Fruit fly (Drosophila melanogaster): ENCODE results near the gene TBC1D23.

Gene TBC1D23

dm6 chr2L:1142730-1143281 lies 13.7 kb downstream of the TBC1D23 start, which contains the start of gene MFS3 (continued):
- peak; percentile 31 for TF ChIP-seq Hand (GFP tag; optimal IDR thresholded peaks at IDR 0.05)
- 0 out of 2 replicates have a peak, but pooled peaks have one; percentile 3 for TF ChIP-seq CG42726 (GFP tag; IDR thresholded peaks at IDR 0.05; ENCODE audit: partially characterized antibody)
- TF ChIP-seq sug (tag; optimal IDR thresholded peaks at IDR 0.05) = peak; percentile 36
- no peak for TF ChIP-seq Lhr (GFP tag; optimal IDR thresholded peaks at IDR 0.05)
- TF ChIP-seq CG11560 (tag; IDR thresholded peaks at IDR 0.05) = no peak
- TF ChIP-seq Oaz (GFP tag; IDR thresholded peaks at IDR 0.05) = no peak
- TF ChIP-seq Kr (GFP tag; optimal IDR thresholded peaks at IDR 0.05) = no peak
- TF ChIP-seq sens (GFP tag) = peak; percentile 57
- no peak for TF ChIP-seq hb (GFP tag; IDR thresholded peaks at IDR 0.05; ENCODE audit: partially characterized antibody)
- no peak for TF ChIP-seq CG15479 (GFP tag; optimal IDR thresholded peaks at IDR 0.05)
- TF ChIP-seq Trl (optimal IDR thresholded peaks at IDR 0.05) = peak in 1 of 2 experiments; percentile 3
- TF ChIP-seq Trl (GFP tag; optimal IDR thresholded peaks at IDR 0.05) = no peak
- TF ChIP-seq CG6175 (GFP tag; IDR thresholded peaks at IDR 0.05) = peak; percentile 88; the same call in 2 of the 3 replicates
- peak; percentile 2 for TF ChIP-seq CG13775 (GFP tag; optimal IDR thresholded peaks at IDR 0.05)
- TF ChIP-seq chinmo (GFP tag; IDR thresholded peaks at IDR 0.05; ENCODE audit: partially characterized antibody) = peak; percentile 95
- TF ChIP-seq Fer3 (tag; optimal IDR thresholded peaks at IDR 0.05) = no peak
- TF ChIP-seq nom (GFP tag; optimal IDR thresholded peaks at IDR 0.05) = peak; percentile 37
- no peak for TF ChIP-seq inv (GFP tag; IDR thresholded peaks at IDR 0.05; ENCODE audit: partially characterized antibody)
- no peak for TF ChIP-seq CG11456 (GFP tag; IDR thresholded peaks at IDR 0.05)
- TF ChIP-seq E2f2 (GFP tag; IDR thresholded peaks at IDR 0.05) = peak; percentile 76
- no peak for TF ChIP-seq Hr78 (GFP tag; optimal IDR thresholded peaks at IDR 0.05)
- TF ChIP-seq CG15696 (tag; optimal IDR thresholded peaks at IDR 0.05) = no peak
- no peak for TF ChIP-seq CG7357 (GFP tag; IDR thresholded peaks at IDR 0.05)
- TF ChIP-seq stwl (tag; optimal IDR thresholded peaks at IDR 0.05) = peak; percentile 54
- 0 out of 3 replicates have a peak, but pooled peaks have one; percentile 4 for TF ChIP-seq C15 (GFP tag; IDR thresholded peaks at IDR 0.05)
- no peak for TF ChIP-seq ranshi (GFP tag; IDR thresholded peaks at IDR 0.05)
- no peak for TF ChIP-seq CG14441 (GFP tag; IDR thresholded peaks at IDR 0.05)
- peak; percentile 98 for TF ChIP-seq Deaf1 (tag; optimal IDR thresholded peaks at IDR 0.05)
- no peak for TF ChIP-seq CG9727 (GFP tag; optimal IDR thresholded peaks at IDR 0.05)
- TF ChIP-seq CG33213 (GFP tag; optimal IDR thresholded peaks at IDR 0.05) = no peak
- TF ChIP-seq sna (GFP tag; IDR thresholded peaks at IDR 0.05; ENCODE audit: partially characterized antibody) = no peak
- no peak for TF ChIP-seq Neu2 (GFP tag; optimal IDR thresholded peaks at IDR 0.05; ENCODE audit: borderline replicate concordance)
- TF ChIP-seq Ets97D (GFP tag; optimal IDR thresholded peaks at IDR 0.05) = peak; percentile 19
- TF ChIP-seq CG3163 (GFP tag; optimal IDR thresholded peaks at IDR 0.05) = peak; percentile 19
- TF ChIP-seq CG10321 (GFP tag; IDR thresholded peaks at IDR 0.05) = no peak
- TF ChIP-seq CG15601 (tag; optimal IDR thresholded peaks at IDR 0.05) = peak; percentile 100
- TF ChIP-seq NK7.1 (GFP tag; optimal IDR thresholded peaks at IDR 0.05) = no peak
- no peak for TF ChIP-seq CG6813 (GFP tag; optimal IDR thresholded peaks at IDR 0.05)
- TF ChIP-seq exex (tag; optimal IDR thresholded peaks at IDR 0.05) = no peak
- TF ChIP-seq CG18011 (GFP tag; optimal IDR thresholded peaks at IDR 0.05) = no peak
- TF ChIP-seq Dbx (GFP tag; IDR thresholded peaks at IDR 0.05) = peak; percentile 29; the same call in 2 of the 3 replicates
- no peak for TF ChIP-seq Sry-β (GFP tag; optimal IDR thresholded peaks at IDR 0.05)
- TF ChIP-seq Drgx (GFP tag; IDR thresholded peaks at IDR 0.05) = peak; percentile 25; the same call in 1 of the 2 replicates
- TF ChIP-seq CG2712 (tag; optimal IDR thresholded peaks at IDR 0.05) = no peak
- TF ChIP-seq onecut (GFP tag; IDR thresholded peaks at IDR 0.05) = peak; percentile 44
- TF ChIP-seq wdn (GFP tag; IDR thresholded peaks at IDR 0.05) = no peak
- peak; percentile 32 for TF ChIP-seq CG17359 (tag; optimal IDR thresholded peaks at IDR 0.05)
- TF ChIP-seq CG13287 (GFP tag; IDR thresholded peaks at IDR 0.05; ENCODE audit: partially characterized antibody) = peak; percentile 43; the same call in 1 of the 2 replicates
- TF ChIP-seq CG4730 (GFP tag; IDR thresholded peaks at IDR 0.05) = no peak
- TF ChIP-seq so (GFP tag; IDR thresholded peaks at IDR 0.05) = peak; percentile 71; the same call in 2 of the 3 replicates

All from whole organism, embryonic.